Worm (Caenorhabditis elegans): ENCODE results near the gene F16G10.6.

ce11 chrII:2374973-2375372 lies 2.7 kb downstream of the F16G10.6 start, which contains the start of gene F16G10.2:
- TF ChIP-seq nhr-111 (GFP tag; optimal IDR thresholded peaks at IDR 0.05) (no peak), unc-62 (GFP tag; optimal IDR thresholded peaks at IDR 0.05 in 1 of 2) (peak in 1 of 2 experiments; percentile 79), unc-62 (tag; optimal IDR thresholded peaks at IDR 0.05) (no peak), jun-1 (tag; optimal IDR thresholded peaks at IDR 0.05) (no peak), zip-2 (tag; optimal IDR thresholded peaks at IDR 0.05) (no peak), T20F7.1 (GFP tag; optimal IDR thresholded peaks at IDR 0.05) (no peak), lin-38 (GFP tag; IDR thresholded peaks at IDR 0.05) (no peak), egl-27 (tag; optimal IDR thresholded peaks at IDR 0.05) (no peak), fkh-10 (GFP tag; optimal IDR thresholded peaks at IDR 0.05) (no peak), hlh-11 (tag; optimal IDR thresholded peaks at IDR 0.05) (no peak), ZK546.5 (tag; optimal IDR thresholded peaks at IDR 0.05) (no peak), pqm-1 (tag; optimal IDR thresholded peaks at IDR 0.05) (no peak), ceh-32 (tag; optimal IDR thresholded peaks at IDR 0.05; ENCODE audit: poor library complexity) (no peak), ztf-11 (tag; optimal IDR thresholded peaks at IDR 0.05) (no peak), ceh-44 (GFP tag; IDR thresholded peaks at IDR 0.05) (no peak)

All from whole organism, L4 larva.